Fruit fly (Drosophila melanogaster) whole organism, embryonic: ENCODE data around the gene dod.

Experiments used
- B-H2 ChIP-seq: fragments of 200-800 bp; sonication (Bioruptor generic); optimal IDR thresholded peaks from 2 replicates; lab custom pipeline; 2018; ENCODE audit warnings: missing biosample characterization, mild to moderate bottlenecking, missing genetic modification characterization
- CG10267 ChIP-seq: fragments of 200-800 bp; sonication (Bioruptor generic); optimal IDR thresholded peaks from 2 replicates; lab custom pipeline; 2018; ENCODE audit warnings: missing biosample characterization, mild to moderate bottlenecking, missing genetic modification characterization, moderate library complexity
- CG11695 ChIP-seq: fragments of 200-800 bp; sonication (Bioruptor generic); IDR thresholded peaks from 3 replicates; pipeline ENCODE4 v1.3.6; 2022; ENCODE audit warnings: missing biosample characterization, missing genetic modification characterization
- CG11696 ChIP-seq: fragments of 200-800 bp; sonication (Bioruptor generic); IDR thresholded peaks from 2 replicates; pipeline ENCODE4 v1.3.6; 2022; ENCODE audit warnings: missing biosample characterization, missing genetic modification characterization
- CG12391 ChIP-seq: fragments of 200-800 bp; sonication (Bioruptor generic); optimal IDR thresholded peaks from 3 replicates; lab custom pipeline; 2018; ENCODE audit warnings: missing biosample characterization, mild to moderate bottlenecking, missing genetic modification characterization, moderate library complexity
- CG12942 ChIP-seq: fragments of 200-800 bp; sonication (Bioruptor generic); optimal IDR thresholded peaks from 3 replicates; lab custom pipeline; 2016; ENCODE audit warnings: missing biosample characterization, missing genetic modification characterization
- CG13296 ChIP-seq: fragments of 200-800 bp; sonication (Bioruptor generic); optimal IDR thresholded peaks from 3 replicates; lab custom pipeline; 2018; ENCODE audit warnings: missing biosample characterization, mild to moderate bottlenecking, missing genetic modification characterization
- CG13424 ChIP-seq: fragments of 200-800 bp; sonication (Bioruptor generic); optimal IDR thresholded peaks from 2 replicates; lab custom pipeline; 2019; ENCODE audit warnings: missing biosample characterization, mild to moderate bottlenecking, missing genetic modification characterization, moderate library complexity
- CG13624 ChIP-seq: fragments of 200-800 bp; sonication (Bioruptor generic); optimal IDR thresholded peaks from 2 replicates; lab custom pipeline; 2016; ENCODE audit warnings: missing biosample characterization, missing genetic modification characterization
- CG17359 ChIP-seq: fragments of 200-800 bp; sonication (Bioruptor generic); optimal IDR thresholded peaks from 3 replicates; lab custom pipeline; 2018; ENCODE audit warnings: missing biosample characterization, mild to moderate bottlenecking, missing genetic modification characterization, moderate library complexity
- CG17912 ChIP-seq: fragments of 200-800 bp; sonication (Bioruptor generic); optimal IDR thresholded peaks from 2 replicates; lab custom pipeline; 2018; ENCODE audit warnings: missing biosample characterization, mild to moderate bottlenecking, missing genetic modification characterization
- CG2712 ChIP-seq: fragments of 200-800 bp; optimal IDR thresholded peaks from 3 replicates; lab custom pipeline; 2019; ENCODE audit warnings: missing biosample characterization, mild to moderate bottlenecking, missing genetic modification characterization, moderate library complexity
- CG31365 ChIP-seq: fragments of 200-800 bp; sonication (Bioruptor generic); optimal IDR thresholded peaks from 2 replicates; lab custom pipeline; 2018; ENCODE audit warnings: missing biosample characterization, mild to moderate bottlenecking, missing genetic modification characterization
- CG32767 ChIP-seq: fragments of 200-800 bp; sonication (Bioruptor generic); IDR thresholded peaks from 2 replicates; pipeline ENCODE4 v1.3.6; 2022; ENCODE audit warnings: missing biosample characterization, missing genetic modification characterization
- CG34376 ChIP-seq: fragments of 200-800 bp; sonication (Bioruptor generic); optimal IDR thresholded peaks from 2 replicates; lab custom pipeline; 2018; ENCODE audit warnings: missing biosample characterization, mild to moderate bottlenecking, missing genetic modification characterization
- CG43689 ChIP-seq: fragments of 200-800 bp; sonication (Bioruptor generic); IDR thresholded peaks from 2 replicates; pipeline ENCODE4 v1.3.6; 2022; ENCODE audit warnings: missing biosample characterization, missing genetic modification characterization
- CG4404 ChIP-seq: fragments of 200-800 bp; sonication (Bioruptor generic); IDR thresholded peaks from 2 replicates; pipeline ENCODE4 v1.3.6; 2022; ENCODE audit warnings: missing biosample characterization, missing genetic modification characterization
- CG7963 ChIP-seq: fragments of 200-800 bp; sonication (Bioruptor generic); IDR thresholded peaks from 3 replicates; pipeline ENCODE4 v1.3.6; 2022; ENCODE audit warnings: missing biosample characterization, missing genetic modification characterization; ENCODE audit not compliant: partially characterized antibody
- CG8290 ChIP-seq, 3 experiments: fragments of 200-800 bp; sonication (Bioruptor generic); optimal IDR thresholded peaks; 2 replicates each; lab custom pipeline; 2016 to 2019; ENCODE audit warnings: missing biosample characterization in 3 of 3, missing genetic modification characterization in 3 of 3, mild to moderate bottlenecking in 2 of 3, moderate library complexity in 1 of 3
- CG8359 ChIP-seq: fragments of 200-800 bp; sonication (Bioruptor generic); optimal IDR thresholded peaks from 2 replicates; lab custom pipeline; 2017; ENCODE audit warnings: missing biosample characterization, mild to moderate bottlenecking, missing genetic modification characterization, borderline replicate concordance
- CG9727 ChIP-seq: fragments of 200-800 bp; sonication (Bioruptor generic); optimal IDR thresholded peaks from 3 replicates; lab custom pipeline; 2017; ENCODE audit warnings: missing biosample characterization, mild to moderate bottlenecking, missing genetic modification characterization
- CG9817 ChIP-seq: fragments of 200-800 bp; sonication (Bioruptor generic); optimal IDR thresholded peaks from 2 replicates; lab custom pipeline; 2018; ENCODE audit warnings: missing biosample characterization, mild to moderate bottlenecking, missing genetic modification characterization, moderate library complexity
- CHES-1-like ChIP-seq: fragments of 200-800 bp; sonication (Bioruptor generic); optimal IDR thresholded peaks from 2 replicates; lab custom pipeline; 2016; ENCODE audit warnings: missing biosample characterization, missing genetic modification characterization
- CTCF ChIP-seq: fragments of 200-800 bp; sonication (Bioruptor generic); optimal IDR thresholded peaks from 2 replicates; lab custom pipeline; 2017; ENCODE audit warnings: missing biosample characterization, mild to moderate bottlenecking, missing genetic modification characterization, moderate library complexity
- D19B ChIP-seq: fragments of 200-800 bp; sonication (Bioruptor generic); optimal IDR thresholded peaks from 2 replicates; lab custom pipeline; 2017; ENCODE audit warnings: missing biosample characterization, mild to moderate bottlenecking, missing genetic modification characterization
- Deaf1 ChIP-seq: fragments of 200-800 bp; optimal IDR thresholded peaks from 3 replicates; lab custom pipeline; 2019; ENCODE audit warnings: missing biosample characterization, mild to moderate bottlenecking, missing genetic modification characterization, moderate library complexity
- Dref ChIP-seq: fragments of 200-800 bp; sonication (Bioruptor generic); IDR thresholded peaks from 2 replicates; pipeline ENCODE4 v1.3.6; 2022; ENCODE audit warnings: missing biosample characterization, missing genetic modification characterization
- NFAT ChIP-seq: fragments of 200-800 bp; sonication (Bioruptor generic); IDR thresholded peaks from 2 replicates; pipeline ENCODE4 v1.3.6; 2022; ENCODE audit warnings: missing biosample characterization, missing genetic modification characterization
- NK7.1 ChIP-seq: fragments of 200-800 bp; sonication (Bioruptor generic); optimal IDR thresholded peaks from 3 replicates; lab custom pipeline; 2016; ENCODE audit warnings: missing biosample characterization, missing genetic modification characterization
- Ptx1 ChIP-seq: fragments of 200-800 bp; sonication (Bioruptor generic); IDR thresholded peaks from 2 replicates; pipeline ENCODE4 v1.3.6; 2022; ENCODE audit warnings: missing biosample characterization, missing genetic modification characterization
- Vsx1 ChIP-seq: fragments of 200-800 bp; sonication (Bioruptor generic); optimal IDR thresholded peaks from 2 replicates; lab custom pipeline; 2017; ENCODE audit warnings: missing biosample characterization, mild to moderate bottlenecking, missing genetic modification characterization, missing genetic modification reagents
- Xbp1 ChIP-seq: fragments of 200-800 bp; sonication (Bioruptor generic); optimal IDR thresholded peaks from 3 replicates; lab custom pipeline; 2016; ENCODE audit warnings: missing biosample characterization, mild to moderate bottlenecking, missing genetic modification characterization
- ato ChIP-seq: fragments of 200-800 bp; sonication (Bioruptor generic); IDR thresholded peaks from 2 replicates; pipeline ENCODE4 v1.3.6; 2022; ENCODE audit warnings: missing biosample characterization, missing genetic modification characterization; ENCODE audit not compliant: partially characterized antibody
- bbx ChIP-seq: fragments of 200-800 bp; sonication (Bioruptor generic); IDR thresholded peaks from 2 replicates; pipeline ENCODE4 v1.3.6; 2022; ENCODE audit warnings: missing biosample characterization, missing genetic modification characterization; ENCODE audit not compliant: partially characterized antibody
- bcd ChIP-seq: fragments of 200-800 bp; sonication (Bioruptor generic); optimal IDR thresholded peaks from 2 replicates; lab custom pipeline; 2017; ENCODE audit warnings: missing biosample characterization, mild to moderate bottlenecking, missing genetic modification characterization
- chif ChIP-seq, 2 experiments: fragments of 200-800 bp; sonication (Bioruptor generic); optimal IDR thresholded peaks; 3 replicates each; lab custom pipeline; 2016; ENCODE audit warnings: missing biosample characterization in 2 of 2, missing genetic modification characterization in 2 of 2
- dysf ChIP-seq: fragments of 200-800 bp; sonication (Bioruptor generic); IDR thresholded peaks from 3 replicates; pipeline ENCODE4 v1.3.6; 2022; ENCODE audit warnings: missing biosample characterization, missing genetic modification characterization
- ems ChIP-seq: fragments of 200-800 bp; sonication (Bioruptor generic); optimal IDR thresholded peaks from 3 replicates; lab custom pipeline; 2016; ENCODE audit warnings: missing biosample characterization, missing genetic modification characterization
- ewg ChIP-seq: fragments of 200-800 bp; sonication (Bioruptor generic); optimal IDR thresholded peaks from 3 replicates; lab custom pipeline; 2017; ENCODE audit warnings: mild to moderate bottlenecking, missing biosample characterization, missing genetic modification reagents, missing genetic modification characterization
- gem ChIP-seq: fragments of 200-800 bp; sonication (Bioruptor generic); optimal IDR thresholded peaks from 2 replicates; lab custom pipeline; 2019; ENCODE audit warnings: missing biosample characterization, mild to moderate bottlenecking, missing genetic modification characterization, moderate library complexity
- ind ChIP-seq: fragments of 200-800 bp; sonication (Bioruptor generic); optimal IDR thresholded peaks from 3 replicates; lab custom pipeline; 2016; ENCODE audit warnings: missing biosample characterization, missing genetic modification characterization
- jigr1 ChIP-seq: fragments of 200-800 bp; sonication (Bioruptor generic); IDR thresholded peaks from 3 replicates; pipeline ENCODE4 v1.3.6; 2022; ENCODE audit warnings: missing biosample characterization, missing genetic modification characterization
- kah ChIP-seq: fragments of 200-800 bp; sonication (Bioruptor generic); optimal IDR thresholded peaks from 2 replicates; lab custom pipeline; 2018; ENCODE audit warnings: missing biosample characterization, mild to moderate bottlenecking, missing genetic modification characterization
- lmd ChIP-seq: fragments of 200-800 bp; sonication (Bioruptor generic); IDR thresholded peaks from 2 replicates; pipeline ENCODE4 v1.3.6; 2022; ENCODE audit warnings: missing biosample characterization, missing genetic modification characterization
- onecut ChIP-seq: fragments of 200-800 bp; sonication (Bioruptor generic); IDR thresholded peaks from 2 replicates; pipeline ENCODE4 v1.3.6; 2022; ENCODE audit warnings: missing biosample characterization, missing genetic modification characterization
- pum ChIP-seq: fragments of 200-800 bp; sonication (Bioruptor generic); optimal IDR thresholded peaks from 2 replicates; lab custom pipeline; 2016; ENCODE audit warnings: missing biosample characterization, missing genetic modification characterization
- sd ChIP-seq: fragments of 200-800 bp; sonication (Bioruptor generic); optimal IDR thresholded peaks from 3 replicates; lab custom pipeline; 2018; ENCODE audit warnings: missing biosample characterization, mild to moderate bottlenecking, missing genetic modification characterization, moderate library complexity
- sens-2 ChIP-seq: fragments of 200-800 bp; sonication (Bioruptor generic); IDR thresholded peaks from 2 replicates; pipeline ENCODE4 v1.3.6; 2022; ENCODE audit warnings: missing biosample characterization, missing genetic modification characterization
- sna ChIP-seq: fragments of 200-800 bp; sonication (Bioruptor generic); IDR thresholded peaks from 2 replicates; pipeline ENCODE4 v1.3.6; 2022; ENCODE audit warnings: missing biosample characterization, missing genetic modification characterization; ENCODE audit not compliant: partially characterized antibody
- vvl ChIP-seq: fragments of 200-800 bp; sonication (Bioruptor generic); IDR thresholded peaks from 2 replicates; pipeline ENCODE4 v1.3.6; 2022; ENCODE audit warnings: missing biosample characterization, missing genetic modification characterization

dod gene

DNA sequence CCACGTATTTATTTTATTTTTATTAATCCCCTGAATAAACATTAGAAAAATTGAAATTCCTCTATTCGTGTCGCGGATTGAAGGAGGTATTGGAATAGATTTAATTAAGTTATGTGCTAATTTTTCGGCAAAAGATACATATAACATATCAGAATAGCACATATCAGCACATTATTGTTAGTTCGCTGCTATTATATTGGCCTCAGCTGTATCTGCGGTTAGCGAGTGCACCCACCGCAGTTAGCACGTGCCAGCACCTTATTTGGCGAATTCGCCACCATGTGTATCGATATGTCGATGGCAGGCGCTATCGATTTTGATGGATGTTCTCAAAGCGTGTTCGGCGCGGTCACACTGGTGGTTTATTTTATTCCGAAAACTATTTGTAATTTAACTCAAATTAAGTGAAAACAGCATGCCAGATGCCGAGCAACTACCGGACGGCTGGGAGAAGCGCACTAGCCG lies at the start of gene dod (continued):
- peak; percentile 48 for TF ChIP-seq CG2712 (tag; lab: Kevin White, UChicago)
- TF ChIP-seq jigr1 (GFP tag; lab: Robert Waterston, UW), result no peak
- no peak for TF ChIP-seq CG31365 (tag; lab: Kevin White, UChicago)
- peak; percentile 59 for TF ChIP-seq CG10267 (tag; lab: Kevin White, UChicago)
- peak; percentile 61 for TF ChIP-seq CG13624 (GFP tag; lab: Kevin White, UChicago)
- peak; percentile 54 for TF ChIP-seq CG34376 (GFP tag; lab: Kevin White, UChicago)
- TF ChIP-seq onecut (GFP tag; lab: Robert Waterston, UW), result peak; percentile 87
- TF ChIP-seq CG43689 (GFP tag; lab: Robert Waterston, UW), result no peak
- peak; percentile 44 for TF ChIP-seq pum (GFP tag; lab: Kevin White, UChicago)
- peak; percentile 78 for TF ChIP-seq ato
- peak; percentile 34; the same call in 1 of the 3 replicates for TF ChIP-seq CG7963 (GFP tag; lab: Robert Waterston, UW)
- peak; percentile 19 for TF ChIP-seq Deaf1 (tag; lab: Kevin White, UChicago)
- TF ChIP-seq CHES-1-like, result peak; percentile 69
- peak; percentile 10 for TF ChIP-seq CG17912 (GFP tag; lab: Kevin White, UChicago)
- peak; percentile 35 for TF ChIP-seq CG9727 (GFP tag; lab: Kevin White, UChicago)
- no peak for TF ChIP-seq kah
- TF ChIP-seq CG11695, result peak; percentile 46; the same call in 2 of the 3 replicates
- peak; percentile 63 for TF ChIP-seq CG12391
- peak; percentile 43 for TF ChIP-seq CG13424 (tag; lab: Kevin White, UChicago)
- TF ChIP-seq Xbp1 (GFP tag; lab: Kevin White, UChicago), result peak; percentile 60
- peak; percentile 93 for TF ChIP-seq sd (tag; lab: Kevin White, UChicago)
- peak; percentile 83 for TF ChIP-seq bbx (GFP tag; lab: Robert Waterston, UW)
- peak; percentile 56 for TF ChIP-seq CG32767
- TF ChIP-seq chif (GFP tag; optimal IDR thresholded peaks at IDR 0.05; lab: Kevin White, UChicago), result peak; percentile 29 to 32
- TF ChIP-seq sna (GFP tag; lab: Robert Waterston, UW), result peak; percentile 68
- 0 out of 2 replicates have a peak, but pooled peaks have one; percentile 23 for TF ChIP-seq CG4404 (GFP tag; lab: Robert Waterston, UW)
- peak; percentile 66 for TF ChIP-seq gem
- peak; percentile 34 for TF ChIP-seq ind (GFP tag; lab: Kevin White, UChicago)
- TF ChIP-seq vvl (GFP tag; lab: Robert Waterston, UW), result peak; percentile 74
- TF ChIP-seq sens-2 (GFP tag; lab: Robert Waterston, UW), result 0 out of 2 replicates have a peak, but pooled peaks have one; percentile 13
- TF ChIP-seq CG8290 (GFP tag; optimal IDR thresholded peaks at IDR 0.05; lab: Kevin White, UChicago), result no peak
- TF ChIP-seq CG8290 (tag; optimal IDR thresholded peaks at IDR 0.05; lab: Kevin White, UChicago), result peak in 1 of 2 experiments; percentile 91
- no peak for TF ChIP-seq D19B (GFP tag; lab: Kevin White, UChicago)
- TF ChIP-seq CG8359 (GFP tag; lab: Kevin White, UChicago), result no peak
- TF ChIP-seq Dref (GFP tag; lab: Robert Waterston, UW), result peak; percentile 97
- TF ChIP-seq CG9817 (tag; lab: Kevin White, UChicago), result peak; percentile 31
- TF ChIP-seq CG13296, result peak; percentile 24
- peak; percentile 39 for TF ChIP-seq bcd (GFP tag; lab: Kevin White, UChicago)
- peak; percentile 15 for TF ChIP-seq ewg (GFP tag; lab: Kevin White, UChicago)
- peak; percentile 47 for TF ChIP-seq B-H2 (GFP tag; lab: Kevin White, UChicago)
- TF ChIP-seq NK7.1 (GFP tag; lab: Kevin White, UChicago), result no peak
- TF ChIP-seq lmd (GFP tag; lab: Robert Waterston, UW), result peak; percentile 47; the same call in 1 of the 2 replicates
- peak; percentile 99 for TF ChIP-seq CG11696 (GFP tag; lab: Robert Waterston, UW)
- TF ChIP-seq ems, result peak; percentile 44
- peak; percentile 47 for TF ChIP-seq CG12942 (GFP tag; lab: Kevin White, UChicago)
- peak; percentile 51 for TF ChIP-seq CG17359
- no peak for TF ChIP-seq Vsx1 (GFP tag; lab: Kevin White, UChicago)
- TF ChIP-seq CTCF, result peak; percentile 60
- TF ChIP-seq dysf (GFP tag; lab: Robert Waterston, UW), result peak; percentile 49; the same call in 1 of the 3 replicates
- TF ChIP-seq Ptx1 (GFP tag; lab: Robert Waterston, UW), result peak; percentile 61
- peak; percentile 61; the same call in 1 of the 2 replicates for TF ChIP-seq NFAT (GFP tag; lab: Robert Waterston, UW)
